Worm (Caenorhabditis elegans) whole organism, L2 larva: ENCODE measurements around the gene cyp-14A1.

Source experiments
- C34F6.9 ChIP-seq: fragments of 150-350 bp; optimal IDR thresholded peaks from 2 replicates; lab custom pipeline; 2014; ENCODE audit warnings: missing biosample characterization, missing genetic modification characterization
- F13H6.1 ChIP-seq: sonication (generic microtip); optimal IDR thresholded peaks from 2 replicates; lab custom pipeline; 2016; ENCODE audit warnings: missing genetic modification characterization, missing compliant biosample characterization
- Y55F3AM.14 ChIP-seq: fragments of 200-800 bp; sonication (Bioruptor generic); optimal IDR thresholded peaks from 2 replicates; lab custom pipeline; 2018; ENCODE audit warnings: mild to moderate bottlenecking, missing genetic modification characterization, missing compliant biosample characterization
- ZK546.5 ChIP-seq: sonication (generic microtip); optimal IDR thresholded peaks from 2 replicates; lab custom pipeline; 2017; ENCODE audit warnings: missing biosample characterization, missing genetic modification characterization
- alr-1 ChIP-seq: fragments of 150-350 bp; optimal IDR thresholded peaks from 2 replicates; lab custom pipeline; 2014; ENCODE audit warnings: missing biosample characterization, missing genetic modification characterization
- aly-2 ChIP-seq: fragments of 150-350 bp; optimal IDR thresholded peaks from 2 replicates; lab custom pipeline; 2014; ENCODE audit warnings: missing biosample characterization, missing genetic modification characterization
- ama-1 ChIP-seq: fragments of 150-350 bp; optimal IDR thresholded peaks from 2 replicates; lab custom pipeline; 2018; ENCODE audit warnings: inconsistent platforms
- blmp-1 ChIP-seq: sonication (generic microtip); optimal IDR thresholded peaks from 2 replicates; lab custom pipeline; 2017; ENCODE audit warnings: missing genetic modification characterization, mild to moderate bottlenecking, missing compliant biosample characterization, antibody characterized with exemption, moderate library complexity; ENCODE audit not compliant: insufficient read depth
- ceh-16 ChIP-seq: fragments of 150-350 bp; optimal IDR thresholded peaks from 2 replicates; lab custom pipeline; 2014; ENCODE audit warnings: missing biosample characterization, missing genetic modification characterization
- ceh-82 ChIP-seq: fragments of 150-350 bp; optimal IDR thresholded peaks from 2 replicates; lab custom pipeline; 2014; ENCODE audit warnings: missing biosample characterization, missing genetic modification characterization
- crh-2 ChIP-seq: sonication (generic microtip); optimal IDR thresholded peaks from 2 replicates; lab custom pipeline; 2017; ENCODE audit warnings: missing biosample characterization, missing genetic modification characterization
- dmd-4 ChIP-seq: sonication (generic microtip); optimal IDR thresholded peaks from 2 replicates; lab custom pipeline; 2017; ENCODE audit warnings: missing biosample characterization, missing genetic modification characterization
- egl-27 ChIP-seq: sonication (generic microtip); optimal IDR thresholded peaks from 3 replicates; lab custom pipeline; 2017; ENCODE audit warnings: missing biosample characterization, missing genetic modification reagents, missing genetic modification characterization
- elt-1 ChIP-seq: fragments of 150-350 bp; optimal IDR thresholded peaks from 2 replicates; lab custom pipeline; 2014; ENCODE audit warnings: missing biosample characterization, missing genetic modification characterization
- fos-1 ChIP-seq: fragments of 150-350 bp; optimal IDR thresholded peaks from 2 replicates; lab custom pipeline; 2014; ENCODE audit warnings: missing biosample characterization, missing genetic modification characterization
- gmeb-1 ChIP-seq: fragments of 150-350 bp; optimal IDR thresholded peaks from 2 replicates; lab custom pipeline; 2014; ENCODE audit warnings: missing biosample characterization, missing genetic modification characterization
- lin-11 ChIP-seq: fragments of 150-350 bp; sonication (generic microtip); optimal IDR thresholded peaks from 2 replicates; lab custom pipeline; 2014; ENCODE audit warnings: missing biosample characterization, missing genetic modification characterization, inconsistent platforms, mixed read lengths
- lin-13 ChIP-seq: fragments of 150-350 bp; optimal IDR thresholded peaks from 2 replicates; lab custom pipeline; 2014; ENCODE audit warnings: missing biosample characterization, missing genetic modification reagents, missing genetic modification characterization
- lin-39 ChIP-seq: fragments of 150-350 bp; optimal IDR thresholded peaks from 2 replicates; lab custom pipeline; 2014; ENCODE audit warnings: missing biosample characterization, missing genetic modification reagents, missing genetic modification characterization
- lsy-2 ChIP-seq, 2 experiments: fragments of 150-350 bp in 1 of 2; sonication (generic microtip) in 1 of 2; optimal IDR thresholded peaks; 2 replicates each; lab custom pipeline; 2014 to 2017; ENCODE audit warnings: missing biosample characterization in 2 of 2, missing genetic modification characterization in 2 of 2
- mab-5 ChIP-seq: fragments of 150-350 bp; optimal IDR thresholded peaks from 2 replicates; lab custom pipeline; 2014; ENCODE audit warnings: missing biosample characterization, missing genetic modification characterization
- mbf-1 ChIP-seq: sonication (generic microtip); optimal IDR thresholded peaks from 2 replicates; lab custom pipeline; 2017; ENCODE audit warnings: missing biosample characterization, missing genetic modification characterization
- mdl-1 ChIP-seq, 2 experiments: fragments of 150-350 bp in 1 of 2; sonication (generic microtip) in 1 of 2; optimal IDR thresholded peaks; 2 replicates each; lab custom pipeline; 2017; ENCODE audit warnings: missing biosample characterization in 2 of 2, missing genetic modification characterization in 2 of 2
- nhr-10 ChIP-seq: sonication (generic microtip); optimal IDR thresholded peaks from 2 replicates; lab custom pipeline; 2017; ENCODE audit warnings: missing biosample characterization, missing genetic modification characterization
- nhr-11 ChIP-seq: fragments of 150-350 bp; optimal IDR thresholded peaks from 2 replicates; lab custom pipeline; 2014; ENCODE audit warnings: missing biosample characterization, missing genetic modification characterization
- nhr-12 ChIP-seq: fragments of 150-350 bp; optimal IDR thresholded peaks from 2 replicates; lab custom pipeline; 2014; ENCODE audit warnings: missing biosample characterization, missing genetic modification characterization
- nhr-129 ChIP-seq: fragments of 150-350 bp; optimal IDR thresholded peaks from 2 replicates; lab custom pipeline; 2014; ENCODE audit warnings: missing biosample characterization, missing genetic modification characterization
- nhr-21 ChIP-seq: fragments of 150-350 bp; optimal IDR thresholded peaks from 2 replicates; lab custom pipeline; 2014; ENCODE audit warnings: missing biosample characterization, missing genetic modification characterization
- nhr-237 ChIP-seq: fragments of 150-350 bp; optimal IDR thresholded peaks from 2 replicates; lab custom pipeline; 2014; ENCODE audit warnings: missing biosample characterization, missing genetic modification characterization
- nhr-25 ChIP-seq: fragments of 150-350 bp; sonication (generic microtip); optimal IDR thresholded peaks from 3 replicates; lab custom pipeline; 2014; ENCODE audit warnings: missing biosample characterization, missing genetic modification characterization
- nhr-6 ChIP-seq: fragments of 150-350 bp; optimal IDR thresholded peaks from 2 replicates; lab custom pipeline; 2014; ENCODE audit warnings: missing biosample characterization, missing genetic modification characterization
- nhr-77 ChIP-seq: fragments of 150-350 bp; optimal IDR thresholded peaks from 2 replicates; lab custom pipeline; 2014; ENCODE audit warnings: missing biosample characterization, missing genetic modification characterization
- peb-1 ChIP-seq: fragments of 150-350 bp; optimal IDR thresholded peaks from 2 replicates; lab custom pipeline; 2014; ENCODE audit warnings: missing biosample characterization, missing genetic modification characterization
- sem-4 ChIP-seq: fragments of 150-350 bp; optimal IDR thresholded peaks from 2 replicates; lab custom pipeline; 2014; ENCODE audit warnings: missing biosample characterization, missing genetic modification reagents, missing genetic modification characterization
- skn-1 ChIP-seq: sonication (generic microtip); optimal IDR thresholded peaks from 2 replicates; lab custom pipeline; 2017; ENCODE audit warnings: missing biosample characterization, missing genetic modification characterization
- sma-3 ChIP-seq: sonication (generic microtip); optimal IDR thresholded peaks from 2 replicates; lab custom pipeline; 2016; ENCODE audit warnings: missing genetic modification reagents, missing genetic modification characterization, missing compliant biosample characterization
- sma-9 ChIP-seq, 2 experiments: fragments of 150-350 bp in 1 of 2; sonication (generic microtip) in 1 of 2; optimal IDR thresholded peaks; 2 replicates each; lab custom pipeline; 2014 to 2016; ENCODE audit warnings: missing genetic modification characterization in 2 of 2, mild to moderate bottlenecking in 1 of 2, missing biosample characterization in 1 of 2, missing compliant biosample characterization in 1 of 2, missing genetic modification reagents in 1 of 2, moderate library complexity in 1 of 2
- snpc-4 ChIP-seq: fragments of 150-350 bp; optimal IDR thresholded peaks from 2 replicates; lab custom pipeline; 2014; ENCODE audit warnings: missing biosample characterization, missing genetic modification characterization
- unc-39 ChIP-seq: fragments of 150-350 bp; optimal IDR thresholded peaks from 2 replicates; lab custom pipeline; 2014; ENCODE audit warnings: missing biosample characterization, missing genetic modification characterization
- unc-55 ChIP-seq: fragments of 150-350 bp; sonication (generic microtip); optimal IDR thresholded peaks from 3 replicates; lab custom pipeline; 2014; ENCODE audit warnings: missing biosample characterization, missing genetic modification reagents, missing genetic modification characterization
- unc-62 ChIP-seq: fragments of 150-350 bp; optimal IDR thresholded peaks from 2 replicates; lab custom pipeline; 2014; ENCODE audit warnings: missing biosample characterization, missing genetic modification reagents, missing genetic modification characterization
- zag-1 ChIP-seq: fragments of 150-350 bp; optimal IDR thresholded peaks from 2 replicates; lab custom pipeline; 2014; ENCODE audit warnings: missing biosample characterization, missing genetic modification characterization
- ztf-1 ChIP-seq: fragments of 200-800 bp; sonication (Bioruptor generic); conservative IDR thresholded peaks from 2 replicates; pipeline ENCODE4 v1.3.6; 2022; ENCODE audit warnings: missing genetic modification characterization, missing compliant biosample characterization
- ztf-11 ChIP-seq: sonication (generic microtip); optimal IDR thresholded peaks from 2 replicates; lab custom pipeline; 2017; ENCODE audit warnings: missing biosample characterization, missing genetic modification characterization
- ztf-4 ChIP-seq: fragments of 150-350 bp; optimal IDR thresholded peaks from 2 replicates; lab custom pipeline; 2014; ENCODE audit warnings: missing biosample characterization, missing genetic modification characterization

Gene cyp-14A1

DNA sequence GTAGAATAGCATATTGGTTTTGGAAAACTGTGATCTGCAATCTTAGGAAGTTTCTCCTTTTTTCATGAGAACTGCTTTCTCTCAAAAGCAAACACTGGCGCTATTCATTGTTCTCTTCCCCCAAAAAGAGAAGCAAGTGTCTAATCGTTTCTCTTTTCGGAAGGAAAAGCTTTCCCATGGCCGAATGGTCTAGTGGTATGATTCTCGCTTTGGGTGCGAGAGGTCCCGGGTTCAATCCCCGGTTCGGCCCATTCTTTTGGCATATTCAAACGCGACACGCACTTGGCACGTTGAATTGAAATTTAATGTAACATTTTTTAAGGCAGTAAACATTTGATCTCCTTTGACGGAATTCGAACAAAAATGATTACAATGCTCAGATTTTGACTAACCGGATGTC is 40.7 kb upstream of the cyp-14A1 start:
- TF ChIP-seq unc-55 (peak; percentile 14), nhr-25 (tag; lab: Kevin White, UChicago) (no peak), sma-3 (GFP tag; lab: Kevin White, UChicago) (no peak)

DNA sequence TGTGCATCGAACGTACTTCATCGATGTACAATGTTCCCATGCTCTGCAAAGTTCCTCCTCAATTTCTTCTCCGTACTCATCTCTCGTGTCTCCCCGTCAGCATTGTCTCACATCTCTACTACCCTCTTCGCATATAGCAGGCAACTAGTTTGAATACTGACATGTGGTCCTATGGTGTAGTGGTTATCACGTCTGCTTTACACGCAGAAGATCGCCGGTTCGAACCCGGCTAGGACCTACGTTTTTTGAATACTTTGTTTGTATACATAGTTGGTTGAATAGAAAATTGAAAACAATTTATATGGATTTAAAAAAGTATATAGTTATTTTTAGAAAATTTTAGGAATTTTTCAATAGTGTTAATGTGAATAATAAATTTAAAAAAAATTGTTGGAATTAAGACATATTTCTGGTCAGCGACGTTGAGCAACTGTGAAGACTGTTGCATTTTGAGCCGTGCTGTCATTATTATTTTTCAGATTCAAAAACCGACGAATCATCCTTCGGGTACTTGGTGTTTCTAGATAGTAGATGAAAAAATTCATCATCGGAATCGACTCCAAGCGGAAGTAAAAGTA is 39.8 kb upstream of the cyp-14A1 start:
- TF ChIP-seq ama-1 (no peak), mab-5 (tag; lab: Kevin White, UChicago) (peak; percentile 73), crh-2 (tag; lab: Kevin White, UChicago) (peak; percentile 89), unc-62 (GFP tag; lab: Kevin White, UChicago) (no peak), nhr-237 (tag; lab: Kevin White, UChicago) (no peak), ztf-1 (GFP tag; lab: Robert Waterston, UW) (no peak), ceh-82 (peak; percentile 53), nhr-10 (tag; lab: Kevin White, UChicago) (no peak), C34F6.9 (tag; lab: Kevin White, UChicago) (no peak), gmeb-1 (tag; lab: Kevin White, UChicago) (peak; percentile 65), nhr-12 (no peak), nhr-25 (tag; lab: Kevin White, UChicago) (no peak), fos-1 (tag; lab: Kevin White, UChicago) (peak; percentile 87), aly-2 (tag; lab: Kevin White, UChicago) (no peak), ztf-11 (tag; lab: Kevin White, UChicago) (no peak), mbf-1 (peak; percentile 30), nhr-11 (tag; lab: Kevin White, UChicago) (no peak), unc-55 (peak; percentile 90), egl-27 (tag; lab: Kevin White, UChicago) (peak; percentile 77), ztf-4 (tag; lab: Kevin White, UChicago) (peak; percentile 43), unc-39 (tag; lab: Kevin White, UChicago) (no peak), dmd-4 (no peak), blmp-1 (tag; lab: Kevin White, UChicago) (no peak), lin-13 (GFP tag; lab: Kevin White, UChicago) (peak; percentile 75), nhr-129 (tag; lab: Kevin White, UChicago) (peak; percentile 93), skn-1 (tag; lab: Kevin White, UChicago) (no peak), zag-1 (tag; lab: Kevin White, UChicago) (peak; percentile 65), lsy-2 (tag; optimal IDR thresholded peaks at IDR 0.05; lab: Kevin White, UChicago) (peak in 1 of 2 experiments; percentile 58), lin-39 (tag; lab: Kevin White, UChicago) (no peak), elt-1 (tag; lab: Kevin White, UChicago) (no peak), ZK546.5 (tag; lab: Kevin White, UChicago) (no peak), sma-3 (GFP tag; lab: Kevin White, UChicago) (peak; percentile 75), nhr-6 (tag; lab: Kevin White, UChicago) (peak; percentile 73), snpc-4 (tag; lab: Kevin White, UChicago) (peak; percentile 21), ceh-16 (tag; lab: Kevin White, UChicago) (peak; percentile 36), peb-1 (tag; lab: Kevin White, UChicago) (no peak), mdl-1 (tag; optimal IDR thresholded peaks at IDR 0.05; lab: Kevin White, UChicago) (peak in 1 of 2 experiments; percentile 57), nhr-77 (tag; lab: Kevin White, UChicago) (no peak), alr-1 (tag; lab: Kevin White, UChicago) (no peak), sma-9 (GFP tag; optimal IDR thresholded peaks at IDR 0.05; lab: Kevin White, UChicago) (peak; percentile 89), sma-9 (tag; optimal IDR thresholded peaks at IDR 0.05; lab: Kevin White, UChicago) (no peak), nhr-21 (tag; lab: Kevin White, UChicago) (peak; percentile 89), F13H6.1 (tag; lab: Kevin White, UChicago) (peak; percentile 75), Y55F3AM.14 (peak; percentile 73), lin-11 (tag; lab: Kevin White, UChicago) (peak; percentile 83), sem-4 (tag; lab: Kevin White, UChicago) (no peak)
